Fruit fly (Drosophila melanogaster): ENCODE measurements around the gene CG6040.
A peak's percentile ranks its signal among the peaks of the same experiment; 100 is the strongest.

dm6 chr3R:19111159-19111558, 14.4 kb downstream of the CG6040 start:
- TF ChIP-seq EcR (GFP tag; optimal IDR thresholded peaks at IDR 0.05) (no peak), fd96Ca (GFP tag; IDR thresholded peaks at IDR 0.05) (no peak), CG13204 (GFP tag; optimal IDR thresholded peaks at IDR 0.05) (peak; percentile 51), CG14655 (GFP tag; optimal IDR thresholded peaks at IDR 0.05) (no peak), Ets98B (GFP tag; IDR thresholded peaks at IDR 0.05) (no peak), CG4496 (GFP tag; IDR thresholded peaks at IDR 0.05) (no peak), CG12605 (GFP tag; IDR thresholded peaks at IDR 0.05) (no peak), Pif1A (GFP tag; optimal IDR thresholded peaks at IDR 0.05) (no peak), CG8159 (tag; optimal IDR thresholded peaks at IDR 0.05) (no peak), CG10348 (GFP tag; IDR thresholded peaks at IDR 0.05) (no peak), Pif1B (GFP tag; optimal IDR thresholded peaks at IDR 0.05) (no peak), Snoo (tag; optimal IDR thresholded peaks at IDR 0.05) (no peak), CG9948 (tag; optimal IDR thresholded peaks at IDR 0.05) (no peak), CG15710 (tag; optimal IDR thresholded peaks at IDR 0.05) (no peak)
